Worm (Caenorhabditis elegans): ENCODE measurements around the gene T06E6.10.

Gene T06E6.10

ce11 chrV:15465032-15465727, 47.3 kb downstream of the T06E6.10 start, which contains the start of gene pqn-71:
TSS of gene pqn-71 (plus strand) at chrV:15465677.
- TF ChIP-seq F57C9.4 (tag; optimal IDR thresholded peaks at IDR 0.05) = no peak
- peak; percentile 62 for TF ChIP-seq F33H1.4 (GFP tag; IDR thresholded peaks at IDR 0.05)
- TF ChIP-seq chd-7 (tag; optimal IDR thresholded peaks at IDR 0.05) = peak; percentile 90
- TF ChIP-seq T26A5.8 (tag; optimal IDR thresholded peaks at IDR 0.05) = peak; percentile 90
- peak; percentile 97 for TF ChIP-seq Y56A3A.18 (GFP tag; IDR thresholded peaks at IDR 0.05)
- peak; percentile 81 for TF ChIP-seq F52B5.7 (tag; optimal IDR thresholded peaks at IDR 0.05)
- TF ChIP-seq ztf-3 (GFP tag; optimal IDR thresholded peaks at IDR 0.05) = peak; percentile 54
- peak; percentile 83 for TF ChIP-seq Y53G8AR.9 (GFP tag; conservative IDR thresholded peaks at IDR 0.05)
- TF ChIP-seq ztf-26 (tag; optimal IDR thresholded peaks at IDR 0.05) = peak; percentile 96
- 0 out of 2 replicates have a peak, but pooled peaks have one; percentile 88 for TF ChIP-seq F37B4.10 (GFP tag; IDR thresholded peaks at IDR 0.05)
- TF ChIP-seq ccch-3 (GFP tag; optimal IDR thresholded peaks at IDR 0.05) = peak; percentile 47
- peak; percentile 0 for TF ChIP-seq akir-1 (GFP tag; optimal IDR thresholded peaks at IDR 0.05)
- peak; percentile 99 for TF ChIP-seq him-1 (tag; optimal IDR thresholded peaks at IDR 0.05)
- TF ChIP-seq dpff-1 (tag; optimal IDR thresholded peaks at IDR 0.05) = peak; percentile 54
- TF ChIP-seq Y53F4B.3 (GFP tag; IDR thresholded peaks at IDR 0.05) = peak; percentile 80; the same call in 1 of the 2 replicates
- TF ChIP-seq die-1 (tag; optimal IDR thresholded peaks at IDR 0.05) = peak; percentile 95
- TF ChIP-seq B0261.1 (tag; optimal IDR thresholded peaks at IDR 0.05) = peak; percentile 100
- TF ChIP-seq Y79H2A.3 (GFP tag; conservative IDR thresholded peaks at IDR 0.05) = 0 out of 2 replicates have a peak, but pooled peaks have one; percentile 52
- peak; percentile 84 for TF ChIP-seq fkh-3 (tag; optimal IDR thresholded peaks at IDR 0.05)
- TF ChIP-seq ceh-58 (GFP tag; IDR thresholded peaks at IDR 0.05) = peak; percentile 89; the same call in 1 of the 2 replicates
- peak; percentile 85 for TF ChIP-seq F22D6.2 (tag; optimal IDR thresholded peaks at IDR 0.05)
- peak; percentile 94 for TF ChIP-seq B0336.3 (GFP tag; IDR thresholded peaks at IDR 0.05)
- no peak for TF ChIP-seq F55B11.4 (tag; optimal IDR thresholded peaks at IDR 0.05; ENCODE audit: borderline replicate concordance, insufficient read depth)
- peak; percentile 85 for TF ChIP-seq atf-7 (tag; optimal IDR thresholded peaks at IDR 0.05)
- peak; percentile 95 for TF ChIP-seq pbrm-1 (GFP tag; IDR thresholded peaks at IDR 0.05)
- TF ChIP-seq hlh-12 (tag; optimal IDR thresholded peaks at IDR 0.05) = peak; percentile 86
- TF ChIP-seq ztf-6 (GFP tag; IDR thresholded peaks at IDR 0.05) = peak; percentile 88
- peak; percentile 74 for TF ChIP-seq unc-130 (GFP tag; optimal IDR thresholded peaks at IDR 0.05)
- no peak for TF ChIP-seq ets-4 (GFP tag; optimal IDR thresholded peaks at IDR 0.05)
- TF ChIP-seq ceh-40 (GFP tag; IDR thresholded peaks at IDR 0.05) = peak; percentile 88; the same call in 1 of the 2 replicates
- peak; percentile 91 for TF ChIP-seq somi-1 (GFP tag; optimal IDR thresholded peaks at IDR 0.05)
- TF ChIP-seq madf-8 (GFP tag; conservative IDR thresholded peaks at IDR 0.05) = peak; percentile 69
- TF ChIP-seq sea-2 (GFP tag; IDR thresholded peaks at IDR 0.05) = peak; percentile 71; the same call in 1 of the 2 replicates
- TF ChIP-seq hmg-1.2 (GFP tag; IDR thresholded peaks at IDR 0.05) = peak; percentile 40
- peak; percentile 95 for TF ChIP-seq F23B12.7 (tag; optimal IDR thresholded peaks at IDR 0.05; ENCODE audit: insufficient read depth)
- peak; percentile 89 for TF ChIP-seq ekl-4 (GFP tag; IDR thresholded peaks at IDR 0.05)
- peak; percentile 93 for TF ChIP-seq T07F8.4 (tag; optimal IDR thresholded peaks at IDR 0.05)
- TF ChIP-seq nhr-27 (tag; optimal IDR thresholded peaks at IDR 0.05) = peak; percentile 88
- TF ChIP-seq ZK185.1 (tag; optimal IDR thresholded peaks at IDR 0.05; ENCODE audit: poor library complexity, severe bottlenecking) = peak; percentile 94
- TF ChIP-seq mcd-1 (GFP tag; IDR thresholded peaks at IDR 0.05) = peak; percentile 86
- peak; percentile 31 for TF ChIP-seq nhr-179 (tag; optimal IDR thresholded peaks at IDR 0.05)
- peak; percentile 85 for TF ChIP-seq tlf-1 (GFP tag; optimal IDR thresholded peaks at IDR 0.05)
- peak; percentile 41; the same call in 1 of the 2 replicates for TF ChIP-seq B0019.2 (GFP tag; conservative IDR thresholded peaks at IDR 0.05)
- peak; percentile 47 for TF ChIP-seq F57A8.1 (GFP tag; optimal IDR thresholded peaks at IDR 0.05)
- peak; percentile 92 for TF ChIP-seq cebp-2 (GFP tag; IDR thresholded peaks at IDR 0.05)
- peak; percentile 93 for TF ChIP-seq K11D2.4 (GFP tag; IDR thresholded peaks at IDR 0.05)
- TF ChIP-seq lin-35 (GFP tag; optimal IDR thresholded peaks at IDR 0.05) = peak in 1 of 3 experiments; percentile 91
- peak; percentile 98 for TF ChIP-seq lin-26 (GFP tag; IDR thresholded peaks at IDR 0.05)

Measured in whole organism, young adult.